Fruit fly (Drosophila melanogaster) whole organism, embryonic: ENCODE results near the gene CG10993.

Experiments used
- Ada2b ChIP-seq: fragments of 200-800 bp; sonication (Bioruptor generic); IDR thresholded peaks from 2 replicates; pipeline ENCODE4 v1.3.6; 2022; ENCODE audit warnings: missing biosample characterization, missing genetic modification characterization
- Antp ChIP-seq: fragments of 200-800 bp; sonication (Bioruptor generic); optimal IDR thresholded peaks from 3 replicates; lab custom pipeline; 2016; ENCODE audit warnings: missing biosample characterization, missing genetic modification characterization
- B-H1 ChIP-seq: fragments of 200-800 bp; sonication (Bioruptor generic); IDR thresholded peaks from 3 replicates; pipeline ENCODE4 v1.3.6; 2022; ENCODE audit warnings: missing biosample characterization, missing genetic modification characterization
- Bgb ChIP-seq: fragments of 200-800 bp; sonication (Bioruptor generic); IDR thresholded peaks from 2 replicates; pipeline ENCODE4 v1.3.6; 2022; ENCODE audit warnings: missing biosample characterization, missing genetic modification characterization; ENCODE audit not compliant: partially characterized antibody
- CG10209 ChIP-seq: fragments of 200-800 bp; sonication (Bioruptor generic); optimal IDR thresholded peaks from 3 replicates; lab custom pipeline; 2017; ENCODE audit warnings: missing biosample characterization, mild to moderate bottlenecking, missing genetic modification characterization, missing genetic modification reagents
- CG1024 ChIP-seq: fragments of 200-800 bp; sonication (Bioruptor generic); IDR thresholded peaks from 2 replicates; pipeline ENCODE4 v1.3.6; 2022; ENCODE audit warnings: missing biosample characterization, missing genetic modification characterization
- CG11398 ChIP-seq: fragments of 200-800 bp; sonication (Bioruptor generic); optimal IDR thresholded peaks from 2 replicates; lab custom pipeline; 2016; ENCODE audit warnings: missing biosample characterization, missing genetic modification characterization
- CG11504 ChIP-seq: fragments of 200-800 bp; sonication (Bioruptor generic); optimal IDR thresholded peaks from 3 replicates; lab custom pipeline; 2019; ENCODE audit warnings: missing biosample characterization, mild to moderate bottlenecking, missing genetic modification characterization, moderate library complexity
- CG11723 ChIP-seq: fragments of 200-800 bp; sonication (Bioruptor generic); optimal IDR thresholded peaks from 2 replicates; lab custom pipeline; 2017; ENCODE audit warnings: missing biosample characterization, mild to moderate bottlenecking, missing genetic modification characterization
- CG12104 ChIP-seq: fragments of 200-800 bp; sonication (Bioruptor generic); optimal IDR thresholded peaks from 3 replicates; lab custom pipeline; 2016; ENCODE audit warnings: missing biosample characterization, missing genetic modification characterization
- CG14667 ChIP-seq: fragments of 200-800 bp; sonication (Bioruptor generic); IDR thresholded peaks from 2 replicates; pipeline ENCODE4 v1.3.6; 2022; ENCODE audit warnings: missing biosample characterization, missing genetic modification characterization
- CG16813 ChIP-seq: fragments of 200-800 bp; sonication (Bioruptor generic); IDR thresholded peaks from 3 replicates; pipeline ENCODE4 v1.3.6; 2022; ENCODE audit warnings: missing biosample characterization, missing genetic modification characterization; ENCODE audit not compliant: partially characterized antibody
- CG2678 ChIP-seq: fragments of 200-800 bp; sonication (Bioruptor generic); optimal IDR thresholded peaks from 3 replicates; lab custom pipeline; 2019; ENCODE audit warnings: missing biosample characterization, mild to moderate bottlenecking, missing genetic modification characterization, moderate library complexity
- CG2712 ChIP-seq: fragments of 200-800 bp; optimal IDR thresholded peaks from 3 replicates; lab custom pipeline; 2019; ENCODE audit warnings: missing biosample characterization, mild to moderate bottlenecking, missing genetic modification characterization, moderate library complexity
- CG3065 ChIP-seq: fragments of 200-800 bp; sonication (Bioruptor generic); optimal IDR thresholded peaks from 2 replicates; lab custom pipeline; 2016; ENCODE audit warnings: missing biosample characterization, missing genetic modification characterization
- CG31224 ChIP-seq: fragments of 200-800 bp; sonication (Bioruptor generic); IDR thresholded peaks from 2 replicates; pipeline ENCODE4 v1.3.6; 2022; ENCODE audit warnings: missing biosample characterization, missing genetic modification characterization
- CG34224 ChIP-seq: fragments of 200-800 bp; sonication (Bioruptor generic); IDR thresholded peaks from 3 replicates; pipeline ENCODE4 v1.3.6; 2022; ENCODE audit warnings: missing biosample characterization, missing genetic modification characterization; ENCODE audit not compliant: partially characterized antibody
- CG3838 ChIP-seq: fragments of 200-800 bp; sonication (Bioruptor generic); optimal IDR thresholded peaks from 3 replicates; lab custom pipeline; 2016; ENCODE audit warnings: missing biosample characterization, missing genetic modification characterization
- CG4328 ChIP-seq: fragments of 200-800 bp; sonication (Bioruptor generic); optimal IDR thresholded peaks from 3 replicates; lab custom pipeline; 2017; ENCODE audit warnings: missing biosample characterization, missing genetic modification reagents, missing genetic modification characterization
- CG6765 ChIP-seq: fragments of 200-800 bp; sonication (Bioruptor generic); optimal IDR thresholded peaks from 3 replicates; lab custom pipeline; 2017; ENCODE audit warnings: missing biosample characterization, mild to moderate bottlenecking, missing genetic modification characterization
- CG7556 ChIP-seq: fragments of 200-800 bp; sonication (Bioruptor generic); optimal IDR thresholded peaks from 2 replicates; lab custom pipeline; 2017; ENCODE audit warnings: missing biosample characterization, mild to moderate bottlenecking, missing genetic modification characterization
- CG9437 ChIP-seq: fragments of 200-800 bp; sonication (Bioruptor generic); optimal IDR thresholded peaks from 2 replicates; lab custom pipeline; 2018; ENCODE audit warnings: missing biosample characterization, mild to moderate bottlenecking, missing genetic modification characterization
- CG9727 ChIP-seq: fragments of 200-800 bp; sonication (Bioruptor generic); optimal IDR thresholded peaks from 3 replicates; lab custom pipeline; 2017; ENCODE audit warnings: missing biosample characterization, mild to moderate bottlenecking, missing genetic modification characterization
- Drgx ChIP-seq: fragments of 200-800 bp; sonication (Bioruptor generic); IDR thresholded peaks from 2 replicates; pipeline ENCODE4 v1.3.6; 2022; ENCODE audit warnings: missing biosample characterization, missing genetic modification characterization
- Eip74EF ChIP-seq, 2 experiments: fragments of 200-800 bp in 1 of 2; fragments of >200 bp in 1 of 2; sonication (Bioruptor generic) in 1 of 2; optimal IDR thresholded peaks; 2 replicates each; lab custom pipeline; 2017 to 2019; ENCODE audit warnings: missing biosample characterization in 2 of 2, missing genetic modification characterization in 2 of 2, mild to moderate bottlenecking in 1 of 2, moderate library complexity in 1 of 2
- HmgZ ChIP-seq: fragments of 200-800 bp; sonication (Bioruptor generic); optimal IDR thresholded peaks from 2 replicates; lab custom pipeline; 2018; ENCODE audit warnings: missing biosample characterization, mild to moderate bottlenecking, missing genetic modification characterization
- Hr78 ChIP-seq, 2 experiments: fragments of 200-800 bp in 1 of 2; fragments of >200 bp in 1 of 2; sonication (Bioruptor generic) in 1 of 2; optimal IDR thresholded peaks; 2 replicates each; lab custom pipeline; 2017 to 2019; ENCODE audit warnings: missing biosample characterization in 2 of 2, missing genetic modification characterization in 2 of 2, mild to moderate bottlenecking in 1 of 2, moderate library complexity in 1 of 2
- Lpt ChIP-seq: fragments of >200 bp; optimal IDR thresholded peaks from 2 replicates; lab custom pipeline; 2018; ENCODE audit warnings: missing biosample characterization, missing genetic modification characterization
- NK7.1 ChIP-seq: fragments of 200-800 bp; sonication (Bioruptor generic); optimal IDR thresholded peaks from 3 replicates; lab custom pipeline; 2016; ENCODE audit warnings: missing biosample characterization, missing genetic modification characterization
- Pdp1 ChIP-seq, 2 experiments: fragments of 200-800 bp; sonication (Bioruptor generic); optimal IDR thresholded peaks; 3 replicates each; lab custom pipeline; 2016; ENCODE audit warnings: missing biosample characterization in 2 of 2, missing genetic modification characterization in 2 of 2, mild to moderate bottlenecking in 1 of 2, moderate library complexity in 1 of 2
- Sry-δ ChIP-seq: fragments of 200-800 bp; sonication (Bioruptor generic); optimal IDR thresholded peaks from 2 replicates; lab custom pipeline; 2016; ENCODE audit warnings: missing biosample characterization, missing genetic modification characterization
- abd-A ChIP-seq: fragments of 200-800 bp; sonication (Bioruptor generic); optimal IDR thresholded peaks from 3 replicates; lab custom pipeline; 2019; ENCODE audit warnings: missing biosample characterization, mild to moderate bottlenecking, missing genetic modification characterization, moderate library complexity
- cad ChIP-seq: fragments of >200 bp; optimal IDR thresholded peaks from 2 replicates; lab custom pipeline; 2017; ENCODE audit warnings: missing biosample characterization, missing genetic modification characterization
- crp ChIP-seq, 2 experiments: fragments of 200-800 bp; sonication (Bioruptor generic); optimal IDR thresholded peaks; 2 replicates in 1 of 2; 3 replicates in 1 of 2; lab custom pipeline; 2017; ENCODE audit warnings: missing biosample characterization in 2 of 2, missing genetic modification characterization in 2 of 2, mild to moderate bottlenecking in 1 of 2, moderate library complexity in 1 of 2
- danr ChIP-seq: fragments of 200-800 bp; sonication (Bioruptor generic); IDR thresholded peaks from 2 replicates; pipeline ENCODE4 v1.3.6; 2022; ENCODE audit warnings: missing biosample characterization, missing genetic modification characterization
- esg ChIP-seq: fragments of 200-800 bp; sonication (Bioruptor generic); conservative IDR thresholded peaks from 2 replicates; pipeline ENCODE4 v1.3.6; 2022; ENCODE audit warnings: missing biosample characterization, missing genetic modification characterization
- fd96Cb ChIP-seq: fragments of 200-800 bp; sonication (Bioruptor generic); optimal IDR thresholded peaks from 2 replicates; lab custom pipeline; 2018; ENCODE audit warnings: missing biosample characterization, mild to moderate bottlenecking, missing genetic modification characterization, moderate library complexity
- ftz-f1 ChIP-seq: fragments of 200-800 bp; sonication (Bioruptor generic); optimal IDR thresholded peaks from 2 replicates; lab custom pipeline; 2016; ENCODE audit warnings: missing biosample characterization, missing genetic modification characterization
- gcm2 ChIP-seq: fragments of 200-800 bp; sonication (Bioruptor generic); optimal IDR thresholded peaks from 2 replicates; lab custom pipeline; 2016; ENCODE audit warnings: missing biosample characterization, missing genetic modification characterization
- gt ChIP-seq: fragments of 200-800 bp; sonication (Bioruptor generic); IDR thresholded peaks from 2 replicates; pipeline ENCODE4 v1.3.6; 2022; ENCODE audit warnings: missing biosample characterization, missing genetic modification characterization
- knrl ChIP-seq: fragments of 200-800 bp; sonication (Bioruptor generic); IDR thresholded peaks from 3 replicates; pipeline ENCODE4 v1.3.6; 2022; ENCODE audit warnings: missing biosample characterization, missing genetic modification characterization; ENCODE audit not compliant: partially characterized antibody
- maf-S ChIP-seq: fragments of 200-800 bp; sonication (Bioruptor generic); optimal IDR thresholded peaks from 2 replicates; lab custom pipeline; 2016; ENCODE audit warnings: missing biosample characterization, missing genetic modification characterization
- nerfin-2 ChIP-seq: fragments of 200-800 bp; sonication (Bioruptor generic); IDR thresholded peaks from 2 replicates; pipeline ENCODE4 v1.3.6; 2022; ENCODE audit warnings: missing biosample characterization, missing genetic modification characterization; ENCODE audit not compliant: partially characterized antibody
- pfk ChIP-seq: fragments of 200-800 bp; sonication (Bioruptor generic); optimal IDR thresholded peaks from 2 replicates; lab custom pipeline; 2018; ENCODE audit warnings: missing biosample characterization, mild to moderate bottlenecking, missing genetic modification characterization, moderate library complexity
- rib ChIP-seq: fragments of 200-800 bp; sonication (Bioruptor generic); IDR thresholded peaks from 2 replicates; pipeline ENCODE4 v1.3.6; 2022; ENCODE audit warnings: missing biosample characterization, missing genetic modification characterization
- run ChIP-seq: fragments of 200-800 bp; sonication (Bioruptor generic); optimal IDR thresholded peaks from 3 replicates; lab custom pipeline; 2018; ENCODE audit warnings: missing biosample characterization, mild to moderate bottlenecking, missing genetic modification characterization
- sqz ChIP-seq: fragments of 200-800 bp; sonication (Bioruptor generic); optimal IDR thresholded peaks from 3 replicates; lab custom pipeline; 2018; ENCODE audit warnings: missing biosample characterization, mild to moderate bottlenecking, missing genetic modification characterization
- toy ChIP-seq: fragments of 200-800 bp; sonication (Bioruptor generic); IDR thresholded peaks from 2 replicates; pipeline ENCODE4 v1.3.6; 2022; ENCODE audit warnings: missing biosample characterization, missing genetic modification characterization
- usp ChIP-seq: fragments of >200 bp; optimal IDR thresholded peaks from 2 replicates; lab custom pipeline; 2017; ENCODE audit warnings: missing biosample characterization, missing genetic modification characterization
- zen ChIP-seq: fragments of 200-800 bp; sonication (Bioruptor generic); optimal IDR thresholded peaks from 3 replicates; lab custom pipeline; 2018; ENCODE audit warnings: missing biosample characterization, mild to moderate bottlenecking, missing genetic modification characterization, moderate library complexity
- zf30C ChIP-seq: fragments of 200-800 bp; sonication (Bioruptor generic); optimal IDR thresholded peaks from 3 replicates; lab custom pipeline; 2018; ENCODE audit warnings: missing biosample characterization, mild to moderate bottlenecking, missing genetic modification characterization

CG10993 gene

dm6 chrX:13756776-13757312, 34.1 kb downstream of the CG10993 start, which contains the start of the genes CG32625 and Rtc1 (continued):
- TF ChIP-seq Antp (no peak), CG11504 (peak; percentile 60), run (tag; lab: Kevin White, UChicago) (no peak), Bgb (peak; percentile 52), usp (GFP tag; lab: Kevin White, UChicago) (no peak), CG6765 (GFP tag; lab: Kevin White, UChicago) (no peak), gt (GFP tag; lab: Robert Waterston, UW) (no peak), CG4328 (peak; percentile 5), fd96Cb (tag; lab: Kevin White, UChicago) (peak; percentile 15), danr (no peak), ftz-f1 (no peak), CG14667 (GFP tag; lab: Robert Waterston, UW) (0 out of 2 replicates have a peak, but pooled peaks have one; percentile 13), Eip74EF (GFP tag; optimal IDR thresholded peaks at IDR 0.05; lab: Kevin White, UChicago) (no peak), CG11723 (GFP tag; lab: Kevin White, UChicago) (no peak), zen (tag; lab: Kevin White, UChicago) (peak; percentile 24), nerfin-2 (GFP tag; lab: Robert Waterston, UW) (peak; percentile 52; the same call in 1 of the 2 replicates), CG1024 (GFP tag; lab: Robert Waterston, UW) (peak; percentile 57), CG16813 (peak; percentile 59; the same call in 2 of the 3 replicates), CG7556 (GFP tag; lab: Kevin White, UChicago) (peak; percentile 41), abd-A (tag; lab: Kevin White, UChicago) (no peak), CG31224 (GFP tag; lab: Robert Waterston, UW) (no peak), esg (GFP tag; lab: Robert Waterston, UW) (no peak), CG12104 (GFP tag; lab: Kevin White, UChicago) (no peak), CG10209 (GFP tag; lab: Kevin White, UChicago) (no peak), rib (GFP tag; lab: Robert Waterston, UW) (no peak), Ada2b (GFP tag; lab: Robert Waterston, UW) (peak; percentile 53), CG3065 (no peak), Drgx (GFP tag; lab: Robert Waterston, UW) (no peak), CG2712 (tag; lab: Kevin White, UChicago) (peak; percentile 67)

DNA sequence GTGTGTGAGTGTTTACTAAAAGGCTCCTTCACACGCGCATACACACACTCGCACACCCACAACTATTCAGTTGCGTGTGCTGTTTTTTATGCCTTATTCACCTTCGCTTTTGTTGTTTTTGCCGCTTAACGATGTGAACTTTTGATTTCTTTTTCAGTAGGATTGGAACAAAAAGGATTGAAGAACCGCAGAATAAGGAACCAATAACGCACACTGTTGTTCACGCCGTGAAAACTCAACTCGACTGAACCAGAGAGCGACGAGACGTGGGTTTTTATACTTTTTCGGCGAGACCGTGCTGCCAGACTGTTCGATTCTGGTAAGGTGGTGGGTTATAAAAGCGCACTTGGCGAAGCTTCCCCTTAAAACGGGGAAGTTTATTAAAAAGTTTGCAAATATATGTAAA, 35.8 kb downstream of the CG10993 start, which contains the start of gene Pdcd4:
Gene Pdcd4, minus strand, starts transcription at position 255 of the 406 bp plus-strand sequence.
- TF ChIP-seq HmgZ (tag; lab: Kevin White, UChicago) = peak; percentile 4
- TF ChIP-seq Hr78 (GFP tag; optimal IDR thresholded peaks at IDR 0.05; lab: Kevin White, UChicago) = no peak
- TF ChIP-seq CG3838 (GFP tag; lab: Kevin White, UChicago) = no peak
- TF ChIP-seq sqz (GFP tag; lab: Kevin White, UChicago) = peak; percentile 55
- peak in 1 of 2 experiments; percentile 32 for TF ChIP-seq Pdp1 (GFP tag; optimal IDR thresholded peaks at IDR 0.05; lab: Kevin White, UChicago)
- TF ChIP-seq CG9727 (GFP tag; lab: Kevin White, UChicago) = peak; percentile 1
- TF ChIP-seq knrl = 0 out of 3 replicates have a peak, but pooled peaks have one; percentile 26
- peak; percentile 4 for TF ChIP-seq maf-S (GFP tag; lab: Kevin White, UChicago)
- no peak for TF ChIP-seq cad (GFP tag; lab: Kevin White, UChicago)
- no peak for TF ChIP-seq crp (GFP tag; optimal IDR thresholded peaks at IDR 0.05; lab: Kevin White, UChicago)
- peak; percentile 31 for TF ChIP-seq CG2678
- TF ChIP-seq NK7.1 = no peak
- TF ChIP-seq zf30C (GFP tag; lab: Kevin White, UChicago) = no peak
- TF ChIP-seq Lpt = no peak
- TF ChIP-seq CG34224 = no peak
- TF ChIP-seq CG11398 (GFP tag; lab: Kevin White, UChicago) = peak; percentile 3
- peak; percentile 4 for TF ChIP-seq pfk (GFP tag; lab: Kevin White, UChicago)
- TF ChIP-seq CG9437 (GFP tag; lab: Kevin White, UChicago) = no peak
- TF ChIP-seq gcm2 (GFP tag; lab: Kevin White, UChicago) = no peak
- TF ChIP-seq B-H1 (GFP tag; lab: Robert Waterston, UW) = no peak
- no peak for TF ChIP-seq Sry-δ (GFP tag; lab: Kevin White, UChicago)
- TF ChIP-seq toy (GFP tag; lab: Robert Waterston, UW) = no peak
